Worm (Caenorhabditis elegans) whole organism, early embryonic: ENCODE measurements around the gene F56A8.4.

ENCODE experiments used
- B0310.2 ChIP-seq: sonication (generic microtip); optimal IDR thresholded peaks from 2 replicates; lab custom pipeline; 2016; ENCODE audit warnings: mild to moderate bottlenecking, missing genetic modification characterization, missing compliant biosample characterization
- F13C5.2 ChIP-seq: sonication (generic microtip); optimal IDR thresholded peaks from 2 replicates; lab custom pipeline; 2017; ENCODE audit warnings: mild to moderate bottlenecking, missing genetic modification characterization, inconsistent platforms, missing compliant biosample characterization
- aly-1 ChIP-seq: sonication (generic microtip); optimal IDR thresholded peaks from 2 replicates; lab custom pipeline; 2016; ENCODE audit warnings: missing genetic modification characterization, missing compliant biosample characterization
- ama-1 ChIP-seq: fragments of 150-350 bp; optimal IDR thresholded peaks from 2 replicates; lab custom pipeline; 2014
- ceh-13 ChIP-seq: fragments of 200-800 bp; sonication (Bioruptor generic); optimal IDR thresholded peaks from 2 replicates; lab custom pipeline; 2018; ENCODE audit warnings: mild to moderate bottlenecking, missing genetic modification characterization, missing compliant biosample characterization
- ceh-36 ChIP-seq: sonication (generic microtip); optimal IDR thresholded peaks from 2 replicates; lab custom pipeline; 2016; ENCODE audit warnings: missing genetic modification characterization, inconsistent platforms, missing compliant biosample characterization
- ets-7 ChIP-seq: sonication (generic microtip); optimal IDR thresholded peaks from 2 replicates; lab custom pipeline; 2016; ENCODE audit warnings: missing genotype, missing genetic modification characterization, missing compliant biosample characterization
- flt-1 ChIP-seq: fragments of 200-800 bp; sonication (Bioruptor generic); IDR thresholded peaks from 2 replicates; pipeline ENCODE4 v1.3.6; 2022; ENCODE audit warnings: missing genetic modification characterization, missing compliant biosample characterization
- hmbx-1 ChIP-seq: sonication (generic microtip); optimal IDR thresholded peaks from 2 replicates; lab custom pipeline; 2016; ENCODE audit warnings: mild to moderate bottlenecking, missing genetic modification characterization, missing compliant biosample characterization
- hmg-4 ChIP-seq: fragments of 200-800 bp; sonication (Bioruptor generic); optimal IDR thresholded peaks from 2 replicates; lab custom pipeline; 2018; ENCODE audit warnings: mild to moderate bottlenecking, missing genetic modification characterization, missing compliant biosample characterization
- hnd-1 ChIP-seq: sonication (generic microtip); optimal IDR thresholded peaks from 2 replicates; lab custom pipeline; 2016; ENCODE audit warnings: missing genetic modification characterization, missing compliant biosample characterization
- pes-1 ChIP-seq: fragments of 200-800 bp; sonication (Bioruptor generic); IDR thresholded peaks from 2 replicates; pipeline ENCODE4 v1.3.6; 2022; ENCODE audit warnings: missing genetic modification reagents, missing genetic modification characterization, missing compliant biosample characterization
- scrt-1 ChIP-seq: fragments of 200-800 bp; sonication (Bioruptor generic); IDR thresholded peaks from 2 replicates; pipeline ENCODE4 v1.3.6; 2022; ENCODE audit warnings: missing genetic modification characterization, missing compliant biosample characterization
- sea-1 ChIP-seq: fragments of 200-800 bp; sonication (Bioruptor generic); conservative IDR thresholded peaks from 2 replicates; pipeline ENCODE4 v1.3.6; 2022; ENCODE audit warnings: missing genetic modification characterization, missing compliant biosample characterization
- tbx-11 ChIP-seq: fragments of 200-800 bp; sonication (Bioruptor generic); IDR thresholded peaks from 2 replicates; pipeline ENCODE4 v1.3.6; 2022; ENCODE audit warnings: missing genetic modification characterization, missing compliant biosample characterization
- tbx-37 ChIP-seq: fragments of 200-800 bp; sonication (Bioruptor generic); conservative IDR thresholded peaks from 2 replicates; pipeline ENCODE4 v1.3.6; 2022; ENCODE audit warnings: missing genetic modification reagents, missing genetic modification characterization, missing compliant biosample characterization
- tra-4 ChIP-seq: sonication (generic microtip); optimal IDR thresholded peaks from 2 replicates; lab custom pipeline; 2017; ENCODE audit warnings: missing genetic modification characterization, missing compliant biosample characterization

F56A8.4 gene

DNA sequence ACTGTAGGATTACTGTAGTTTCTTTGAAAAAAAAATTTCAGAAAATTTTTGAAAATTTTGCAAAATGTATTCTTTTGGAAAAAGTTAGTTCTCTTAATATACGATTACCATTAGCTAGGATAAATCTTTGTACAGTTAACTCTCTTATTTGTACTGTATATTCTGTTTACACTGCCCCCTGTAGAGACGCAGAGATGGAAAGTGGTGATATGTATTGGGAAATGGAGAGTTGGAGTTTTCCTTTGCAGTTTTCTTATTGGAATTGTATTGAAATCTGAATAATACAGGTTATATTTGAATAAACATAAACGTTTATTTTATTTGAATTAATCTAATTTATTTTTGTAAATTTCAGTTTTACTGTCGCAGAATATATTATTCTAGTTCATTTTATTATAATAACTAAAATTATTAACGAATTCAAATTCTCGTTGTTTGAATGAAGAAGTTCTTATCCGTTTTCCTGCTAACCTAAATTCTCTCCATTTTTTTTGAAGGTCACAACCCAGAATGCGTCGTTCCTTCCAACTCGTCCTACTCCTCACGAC is 8.8 kb upstream of the F56A8.4 start, which contains the start of gene F56A8.9:
Gene F56A8.9, plus strand, starts transcription at position 498 of the 548 bp plus-strand sequence.
- TF ChIP-seq hmg-4 (GFP tag; lab: Kevin White, UChicago) (no peak), flt-1 (GFP tag; lab: Robert Waterston, UW) (no peak), F13C5.2 (tag; lab: Kevin White, UChicago) (no peak), ceh-36 (tag; lab: Kevin White, UChicago) (no peak), sea-1 (GFP tag; lab: Robert Waterston, UW) (no peak), tbx-11 (GFP tag; lab: Robert Waterston, UW) (no peak), ama-1 (lab: Kevin White, UChicago) (no peak), B0310.2 (tag; lab: Kevin White, UChicago) (no peak), aly-1 (no peak), tbx-37 (no peak), hnd-1 (tag; lab: Kevin White, UChicago) (no peak), tra-4 (tag; lab: Kevin White, UChicago) (no peak)

DNA sequence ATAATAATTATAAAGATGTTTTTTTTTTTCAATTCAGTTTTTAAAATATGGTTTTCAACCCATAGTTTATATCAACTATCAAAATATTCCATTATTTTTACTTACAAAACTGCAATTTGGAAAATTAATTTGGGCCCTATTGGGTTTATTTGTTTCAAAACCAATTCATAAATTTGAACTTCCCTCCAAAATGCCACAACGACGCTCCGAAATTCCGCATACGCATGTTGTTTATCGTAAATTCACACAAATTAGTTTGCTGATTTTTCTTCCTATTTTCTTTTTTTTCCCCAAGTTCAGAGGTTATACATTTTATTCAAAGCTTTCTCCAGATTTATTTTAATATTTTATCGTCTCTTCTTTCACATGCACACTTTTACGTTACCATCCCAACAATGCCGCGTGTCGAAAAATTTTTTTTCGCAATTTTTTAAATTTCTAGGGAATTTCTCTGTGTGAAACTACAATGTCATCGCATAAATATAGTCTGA is 6.6 kb upstream of the F56A8.4 start, which contains the start of gene F56A8.3:
Gene F56A8.3, plus strand, starts transcription at position 441 of the 491 bp plus-strand sequence.
- TF ChIP-seq ceh-36 (tag; lab: Kevin White, UChicago) (no peak), ceh-13 (no peak), ama-1 (lab: Kevin White, UChicago) (no peak), tra-4 (tag; lab: Kevin White, UChicago) (no peak), F13C5.2 (tag; lab: Kevin White, UChicago) (peak; percentile 39), tbx-37 (no peak), ets-7 (tag; lab: Kevin White, UChicago) (no peak), aly-1 (no peak)

DNA sequence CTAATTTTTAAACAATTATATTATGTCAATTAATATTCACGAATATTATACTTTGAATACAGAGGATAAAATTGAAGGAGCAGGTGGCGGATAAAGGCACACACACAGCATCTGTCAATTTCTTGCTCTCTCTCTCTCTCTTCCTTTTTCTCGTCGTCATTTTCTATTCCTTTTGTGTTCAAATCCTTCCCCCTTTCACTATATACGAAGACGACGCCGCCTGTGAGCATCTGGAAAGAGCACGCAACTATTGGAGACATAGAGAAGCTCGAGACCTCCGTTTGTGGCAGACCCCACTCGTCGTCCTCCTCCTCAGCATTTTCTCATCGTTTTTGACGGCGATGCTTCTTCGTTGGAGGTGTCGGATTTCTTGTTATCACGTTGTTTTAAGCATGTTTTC is 4.9 kb upstream of the F56A8.4 start:
- peak; percentile 30 for TF ChIP-seq hmg-4 (GFP tag; lab: Kevin White, UChicago)
- no peak for TF ChIP-seq B0310.2 (tag; lab: Kevin White, UChicago)

DNA sequence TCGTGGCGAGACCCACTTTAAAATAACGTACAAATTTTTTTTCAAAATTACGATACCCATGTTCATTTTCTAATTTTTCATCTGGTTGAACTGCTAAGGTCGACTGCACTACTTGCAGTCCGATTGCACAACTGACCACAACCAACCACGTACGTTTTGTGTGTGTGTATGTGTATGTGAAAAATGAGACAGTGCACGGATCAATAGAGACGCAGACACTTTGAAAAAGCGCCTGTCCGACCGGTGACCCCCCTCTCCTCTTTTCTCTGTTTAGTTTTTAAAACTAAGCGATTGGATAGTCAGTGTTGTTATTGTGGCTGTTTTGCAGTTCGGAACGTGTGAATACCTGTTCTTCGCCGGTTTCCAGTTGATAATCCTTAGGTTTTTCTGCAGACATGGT is 4.3 kb upstream of the F56A8.4 start:
- TF ChIP-seq pes-1 (0 out of 2 replicates have a peak, but pooled peaks have one; percentile 25), B0310.2 (tag; lab: Kevin White, UChicago) (no peak)

DNA sequence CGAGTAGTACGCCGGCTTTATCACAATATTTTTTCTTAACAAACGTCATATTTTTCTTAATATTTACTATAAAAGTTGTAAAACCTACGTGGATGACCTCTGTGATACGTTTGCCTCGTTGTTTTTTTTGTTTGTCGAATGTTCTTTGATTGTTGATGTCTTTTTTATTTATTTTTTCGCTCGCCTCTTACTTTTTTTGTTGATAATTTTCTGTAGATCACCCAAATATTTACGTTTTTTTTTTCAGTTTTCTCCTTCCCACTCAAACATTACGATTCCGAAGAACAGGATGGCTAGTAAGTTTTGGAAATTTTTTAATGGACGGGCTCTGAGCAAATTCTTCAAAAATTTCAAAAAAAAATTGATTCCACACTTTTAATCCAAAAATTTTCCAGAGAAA is 2.7 kb upstream of the F56A8.4 start:
- TF ChIP-seq pes-1 (no peak), flt-1 (GFP tag; lab: Robert Waterston, UW) (no peak), tra-4 (tag; lab: Kevin White, UChicago) (no peak), sea-1 (GFP tag; lab: Robert Waterston, UW) (no peak), tbx-11 (GFP tag; lab: Robert Waterston, UW) (no peak), aly-1 (no peak), ceh-36 (tag; lab: Kevin White, UChicago) (no peak), hmg-4 (GFP tag; lab: Kevin White, UChicago) (no peak), scrt-1 (no peak), tbx-37 (no peak), F13C5.2 (tag; lab: Kevin White, UChicago) (no peak), ets-7 (tag; lab: Kevin White, UChicago) (no peak), B0310.2 (tag; lab: Kevin White, UChicago) (no peak)

DNA sequence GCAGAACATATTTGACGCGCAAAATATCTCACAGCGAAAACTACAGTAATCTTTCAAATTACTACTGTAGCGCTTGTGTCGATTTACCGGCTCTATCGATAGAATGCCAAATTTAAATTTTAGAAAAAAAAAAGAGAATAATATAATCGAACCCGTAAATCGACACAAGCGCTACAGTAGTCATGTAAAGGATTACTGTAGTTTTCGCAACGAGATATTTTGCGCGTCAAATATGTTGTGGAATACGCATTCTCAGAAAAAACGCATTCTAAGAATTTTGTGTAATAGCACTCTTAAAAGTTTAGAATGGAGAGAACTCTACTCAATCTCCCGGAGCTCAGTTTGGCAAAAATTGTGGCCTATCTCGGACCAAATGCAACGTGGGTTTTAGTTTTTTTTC is 2.5 kb downstream of the F56A8.4 start, which contains the start of gene F56A8.5:
Gene F56A8.5, plus strand, starts transcription at position 301 of the 400 bp plus-strand sequence.
- TF ChIP-seq hnd-1 (tag; lab: Kevin White, UChicago) (no peak), tbx-37 (no peak), hmg-4 (GFP tag; lab: Kevin White, UChicago) (no peak), ets-7 (tag; lab: Kevin White, UChicago) (no peak), sea-1 (GFP tag; lab: Robert Waterston, UW) (no peak), hmbx-1 (no peak), tbx-11 (GFP tag; lab: Robert Waterston, UW) (no peak), scrt-1 (no peak), aly-1 (no peak), flt-1 (GFP tag; lab: Robert Waterston, UW) (no peak)

DNA sequence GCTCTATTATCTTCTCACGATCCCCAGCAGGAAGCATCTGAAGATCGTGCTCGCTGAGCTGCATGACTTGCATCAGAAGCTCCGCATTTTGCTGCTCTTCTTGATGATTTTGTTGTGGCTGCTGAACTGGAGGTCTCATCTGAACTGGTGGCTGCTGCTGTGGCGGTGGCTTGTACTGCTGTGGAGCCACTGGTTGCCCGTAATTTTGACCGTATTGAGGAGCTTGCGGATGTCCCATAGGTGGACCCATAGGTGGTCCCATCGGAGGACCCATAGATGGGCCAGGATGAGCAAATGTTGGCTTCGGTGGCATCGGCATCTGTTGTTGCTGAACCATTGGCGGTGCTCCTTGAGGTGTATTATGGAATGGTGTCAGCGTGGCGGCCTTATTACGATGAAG is 4.0 kb downstream of the F56A8.4 start:
- no peak for TF ChIP-seq F13C5.2 (tag; lab: Kevin White, UChicago)
- no peak for TF ChIP-seq hmbx-1
- no peak for TF ChIP-seq B0310.2 (tag; lab: Kevin White, UChicago)
- TF ChIP-seq scrt-1: no peak
- no peak for TF ChIP-seq tbx-11 (GFP tag; lab: Robert Waterston, UW)
- no peak for TF ChIP-seq sea-1 (GFP tag; lab: Robert Waterston, UW)
- no peak for TF ChIP-seq tra-4 (tag; lab: Kevin White, UChicago)
- TF ChIP-seq pes-1: no peak
- no peak for TF ChIP-seq hnd-1 (tag; lab: Kevin White, UChicago)
- TF ChIP-seq flt-1 (GFP tag; lab: Robert Waterston, UW): no peak
- no peak for TF ChIP-seq ama-1 (lab: Kevin White, UChicago)
- no peak for TF ChIP-seq ceh-13
- TF ChIP-seq tbx-37: no peak
- no peak for TF ChIP-seq hmg-4 (GFP tag; lab: Kevin White, UChicago)

DNA sequence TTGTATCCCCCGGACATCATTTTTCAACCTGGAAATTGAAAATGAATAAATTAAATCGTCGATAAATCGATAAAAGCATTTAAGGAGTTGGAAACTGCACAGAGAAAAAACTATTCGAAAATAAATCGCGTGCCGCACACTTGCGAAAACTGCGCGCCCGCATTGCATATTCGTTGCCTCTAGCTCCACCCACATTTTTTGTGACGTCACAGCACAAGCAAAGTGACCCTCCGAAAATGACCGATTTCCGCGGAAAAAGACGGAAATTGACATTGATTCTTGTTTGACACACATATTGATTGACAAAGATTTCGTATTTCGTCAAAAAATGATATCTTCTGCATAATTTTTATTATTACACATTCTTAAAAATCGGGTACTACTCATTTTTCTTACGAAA is 5.8 kb downstream of the F56A8.4 start, which contains the start of gene cpf-2:
Gene cpf-2, minus strand, starts transcription at position 28 of the 400 bp plus-strand sequence.
- TF ChIP-seq hmbx-1: peak; percentile 33
- peak; percentile 33 for TF ChIP-seq ceh-13
- peak; percentile 93 for TF ChIP-seq F13C5.2 (tag; lab: Kevin White, UChicago)
- peak; percentile 12 for TF ChIP-seq tra-4 (tag; lab: Kevin White, UChicago)
- peak; percentile 65; the same call in 1 of the 2 replicates for TF ChIP-seq tbx-11 (GFP tag; lab: Robert Waterston, UW)
- peak; percentile 73 for TF ChIP-seq hmg-4 (GFP tag; lab: Kevin White, UChicago)
- TF ChIP-seq tbx-37: peak; percentile 55; the same call in 1 of the 2 replicates
- peak; percentile 33 for TF ChIP-seq B0310.2 (tag; lab: Kevin White, UChicago)
- peak; percentile 64 for TF ChIP-seq flt-1 (GFP tag; lab: Robert Waterston, UW)
- peak; percentile 57; the same call in 1 of the 2 replicates for TF ChIP-seq scrt-1
- peak; percentile 75 for TF ChIP-seq pes-1
- TF ChIP-seq sea-1 (GFP tag; lab: Robert Waterston, UW): peak; percentile 80
- no peak for TF ChIP-seq ama-1 (lab: Kevin White, UChicago)
- TF ChIP-seq ets-7 (tag; lab: Kevin White, UChicago): no peak
- TF ChIP-seq aly-1: peak; percentile 44
- peak; percentile 13 for TF ChIP-seq hnd-1 (tag; lab: Kevin White, UChicago)
- peak; percentile 51 for TF ChIP-seq ceh-36 (tag; lab: Kevin White, UChicago)
